Fruit fly (Drosophila melanogaster): Measurements from ENCODE around the gene CG2839.

dm6 chr2L:660979-661378 lies 35.5 kb downstream of the CG2839 start:
- TF ChIP-seq CG8478 (optimal IDR thresholded peaks at IDR 0.05), result no peak
- TF ChIP-seq psq (optimal IDR thresholded peaks at IDR 0.05), result no peak
- no peak for TF ChIP-seq pan (optimal IDR thresholded peaks at IDR 0.05)
